Fruit fly (Drosophila melanogaster): ENCODE measurements around the gene mmy.

- TF ChIP-seq Myc (optimal IDR thresholded peaks at IDR 0.05) (no peak), psq (optimal IDR thresholded peaks at IDR 0.05) (no peak), h (optimal IDR thresholded peaks at IDR 0.05) (no peak)
These were observed 594 bp upstream of the mmy start for dm6 chr2L:6474298-6474697.

All from Kc167 (cell line).